Fruit fly (Drosophila melanogaster): Measurements from ENCODE around the gene CG34447.

The CG34447 gene

dm6 chr2L:2375655-2376417, 44.0 kb downstream of the CG34447 start, which contains the start of gene Atxn7 (continued):
- peak; percentile 85 for TF ChIP-seq wek (GFP tag; optimal IDR thresholded peaks at IDR 0.05)
- peak; percentile 90 for TF ChIP-seq MBD-R2 (GFP tag; IDR thresholded peaks at IDR 0.05)
- TF ChIP-seq Sox100B (GFP tag; optimal IDR thresholded peaks at IDR 0.05) = peak; percentile 72
- TF ChIP-seq ci (GFP tag; IDR thresholded peaks at IDR 0.05) = peak; percentile 95
- no peak for TF ChIP-seq CG30431 (GFP tag; optimal IDR thresholded peaks at IDR 0.05)
- TF ChIP-seq CG8281 (tag; optimal IDR thresholded peaks at IDR 0.05) = no peak
- peak; percentile 24 for TF ChIP-seq bab2 (GFP tag; optimal IDR thresholded peaks at IDR 0.05)
- no peak for TF ChIP-seq CG10959 (GFP tag; IDR thresholded peaks at IDR 0.05)
- TF ChIP-seq Optix (GFP tag; IDR thresholded peaks at IDR 0.05) = peak; percentile 60; the same call in 2 of the 3 replicates
- peak; percentile 73 for TF ChIP-seq Mes4 (GFP tag; optimal IDR thresholded peaks at IDR 0.05)
- no peak for TF ChIP-seq aop (GFP tag; IDR thresholded peaks at IDR 0.05)
- peak; percentile 16 for TF ChIP-seq CG2120 (GFP tag; optimal IDR thresholded peaks at IDR 0.05)
- peak; percentile 61 for TF ChIP-seq ap (GFP tag; IDR thresholded peaks at IDR 0.05)
- TF ChIP-seq CG13894 (tag; optimal IDR thresholded peaks at IDR 0.05) = peak; percentile 36
- peak; percentile 86 for TF ChIP-seq knrl (GFP tag; IDR thresholded peaks at IDR 0.05; ENCODE audit: partially characterized antibody)
- peak; percentile 63 for TF ChIP-seq CG32532 (GFP tag; IDR thresholded peaks at IDR 0.05)
- TF ChIP-seq CG15696 (tag; optimal IDR thresholded peaks at IDR 0.05) = no peak
- peak; percentile 63 for TF ChIP-seq lilli (GFP tag; optimal IDR thresholded peaks at IDR 0.05)
- TF ChIP-seq HmgD (GFP tag; optimal IDR thresholded peaks at IDR 0.05) = peak; percentile 54
- TF ChIP-seq zen (tag; optimal IDR thresholded peaks at IDR 0.05) = peak; percentile 88
- peak; percentile 51 for TF ChIP-seq CG15514 (GFP tag; optimal IDR thresholded peaks at IDR 0.05)
- peak; percentile 99 for TF ChIP-seq bbx (GFP tag; IDR thresholded peaks at IDR 0.05; ENCODE audit: partially characterized antibody)
- peak; percentile 73 for TF ChIP-seq Mad (GFP tag; optimal IDR thresholded peaks at IDR 0.05)
- TF ChIP-seq Ets65A (GFP tag) = peak; percentile 91
- peak; percentile 82 for TF ChIP-seq CG3838 (GFP tag; optimal IDR thresholded peaks at IDR 0.05)
- TF ChIP-seq jing (GFP tag; optimal IDR thresholded peaks at IDR 0.05) = no peak
- peak; percentile 53 for TF ChIP-seq Myb (GFP tag; optimal IDR thresholded peaks at IDR 0.05)
- TF ChIP-seq CG10267 (tag; optimal IDR thresholded peaks at IDR 0.05) = peak; percentile 67
- TF ChIP-seq CG8388 (GFP tag; optimal IDR thresholded peaks at IDR 0.05) = peak; percentile 53
- TF ChIP-seq CG14667 (GFP tag; IDR thresholded peaks at IDR 0.05) = no peak
- TF ChIP-seq sc (optimal IDR thresholded peaks at IDR 0.05) = no peak
- TF ChIP-seq sc (GFP tag; optimal IDR thresholded peaks at IDR 0.05) = peak; percentile 75
- TF ChIP-seq CG11504 (tag; optimal IDR thresholded peaks at IDR 0.05) = peak; percentile 70
- peak; percentile 8; the same call in 1 of the 3 replicates for TF ChIP-seq CG6175 (GFP tag; IDR thresholded peaks at IDR 0.05)
- TF ChIP-seq Deaf1 (tag; optimal IDR thresholded peaks at IDR 0.05) = peak; percentile 20
- TF ChIP-seq CrebB (tag; optimal IDR thresholded peaks at IDR 0.05) = peak; percentile 74
- TF ChIP-seq cad (GFP tag; optimal IDR thresholded peaks at IDR 0.05) = no peak
- TF ChIP-seq ara (GFP tag; IDR thresholded peaks at IDR 0.05) = peak; percentile 61
- TF ChIP-seq CG30020 (tag; optimal IDR thresholded peaks at IDR 0.05) = peak; percentile 56
- TF ChIP-seq CG7786 (GFP tag; optimal IDR thresholded peaks at IDR 0.05) = peak; percentile 24
- TF ChIP-seq CG17802 (tag; optimal IDR thresholded peaks at IDR 0.05) = peak; percentile 17
- TF ChIP-seq insv (GFP tag; optimal IDR thresholded peaks at IDR 0.05) = peak in 1 of 2 experiments; percentile 41
- TF ChIP-seq Hand (GFP tag; optimal IDR thresholded peaks at IDR 0.05) = no peak
- peak; percentile 76 for TF ChIP-seq CG15601 (tag; optimal IDR thresholded peaks at IDR 0.05)
- TF ChIP-seq CG1529 (GFP tag; optimal IDR thresholded peaks at IDR 0.05) = peak; percentile 65
- peak; percentile 96 for TF ChIP-seq Scr (GFP tag; IDR thresholded peaks at IDR 0.05; ENCODE audit: partially characterized antibody)
- no peak for TF ChIP-seq CG17568 (GFP tag; optimal IDR thresholded peaks at IDR 0.05)
- TF ChIP-seq Drgx (GFP tag; IDR thresholded peaks at IDR 0.05) = 0 out of 2 replicates have a peak, but pooled peaks have one; percentile 17
- TF ChIP-seq chn (GFP tag; optimal IDR thresholded peaks at IDR 0.05) = peak; percentile 48
- peak; percentile 25 for TF ChIP-seq CG30403 (GFP tag; optimal IDR thresholded peaks at IDR 0.05)

Data from whole organism, embryonic.